Worm (Caenorhabditis elegans) whole organism, L3 larva: ENCODE measurements around the gene flp-15.

Experiments used
- ZK546.5 ChIP-seq: sonication (generic microtip); optimal IDR thresholded peaks from 2 replicates; lab custom pipeline; 2017; ENCODE audit warnings: missing biosample characterization, missing genetic modification characterization
- ama-1 ChIP-seq: fragments of 150-350 bp; optimal IDR thresholded peaks from 2 replicates; lab custom pipeline; 2018
- elt-1 ChIP-seq: fragments of 150-350 bp; optimal IDR thresholded peaks from 2 replicates; lab custom pipeline; 2014; ENCODE audit warnings: missing biosample characterization, missing genetic modification characterization
- fkh-10 ChIP-seq: sonication (generic microtip); optimal IDR thresholded peaks from 2 replicates; lab custom pipeline; 2017; ENCODE audit warnings: missing biosample characterization, missing genetic modification reagents, missing genetic modification characterization
- nfya-1 ChIP-seq: sonication (generic microtip); optimal IDR thresholded peaks from 2 replicates; lab custom pipeline; 2017; ENCODE audit warnings: missing genetic modification characterization, mild to moderate bottlenecking, missing compliant biosample characterization, antibody characterized with exemption, moderate library complexity; ENCODE audit not compliant: insufficient read depth
- nhr-12 ChIP-seq: fragments of 150-350 bp; optimal IDR thresholded peaks from 2 replicates; lab custom pipeline; 2014; ENCODE audit warnings: missing biosample characterization, missing genetic modification characterization
- pha-4 ChIP-seq: fragments of 150-350 bp; optimal IDR thresholded peaks from 2 replicates; lab custom pipeline; 2014; ENCODE audit warnings: missing biosample characterization, missing genetic modification reagents, missing genetic modification characterization
- skn-1 ChIP-seq: fragments of 150-350 bp; optimal IDR thresholded peaks from 2 replicates; lab custom pipeline; 2014; ENCODE audit warnings: missing biosample characterization, missing genetic modification characterization
- tbx-2 ChIP-seq: sonication (generic microtip); optimal IDR thresholded peaks from 2 replicates; lab custom pipeline; 2016; ENCODE audit warnings: mild to moderate bottlenecking, missing genetic modification characterization, missing compliant biosample characterization
- unc-39 ChIP-seq: sonication (generic microtip); optimal IDR thresholded peaks from 4 replicates; lab custom pipeline; 2017; ENCODE audit warnings: missing biosample characterization, missing genetic modification characterization
- unc-62 ChIP-seq: fragments of 150-350 bp; sonication (generic microtip); optimal IDR thresholded peaks from 4 replicates; lab custom pipeline; 2014; ENCODE audit warnings: missing biosample characterization, missing genetic modification reagents, missing genetic modification characterization

DNA sequence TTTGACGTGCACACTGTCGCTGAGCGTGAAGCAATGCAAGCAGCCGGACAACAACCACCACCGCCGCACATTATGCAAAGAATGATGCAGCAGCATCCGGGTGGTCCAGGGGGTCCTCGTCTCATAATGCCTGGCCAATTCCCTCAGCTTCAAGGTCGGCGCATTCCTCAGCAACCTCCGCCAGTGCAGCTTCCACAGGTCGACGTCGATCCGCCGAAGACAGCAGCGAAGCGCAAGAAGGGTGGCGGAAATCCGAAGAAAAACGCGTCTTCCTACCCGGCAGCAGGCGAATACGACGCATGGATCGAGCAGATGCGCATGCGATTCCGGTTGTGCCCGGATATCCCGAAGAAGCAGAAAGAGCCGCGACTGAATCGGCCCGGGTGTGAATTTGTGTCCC is 16.2 kb downstream of the flp-15 start:
- no peak for TF ChIP-seq ZK546.5 (tag; lab: Kevin White, UChicago)
- no peak for TF ChIP-seq nhr-12 (tag; lab: Kevin White, UChicago)
- no peak for TF ChIP-seq fkh-10 (GFP tag; lab: Kevin White, UChicago)
- TF ChIP-seq elt-1 (tag; lab: Kevin White, UChicago): no peak
- no peak for TF ChIP-seq unc-62
- TF ChIP-seq unc-39 (tag; lab: Kevin White, UChicago): no peak
- TF ChIP-seq ama-1 (lab: Kevin White, UChicago): no peak
- TF ChIP-seq tbx-2 (tag; lab: Kevin White, UChicago): no peak
- no peak for TF ChIP-seq nfya-1 (tag; lab: Kevin White, UChicago)
- no peak for TF ChIP-seq pha-4 (tag; lab: Kevin White, UChicago)
- no peak for TF ChIP-seq skn-1 (tag; lab: Kevin White, UChicago)
